Fruit fly (Drosophila melanogaster): Measurements from ENCODE around the gene HINT1.

dm6 chr2L:2744852-2745251 is 25.1 kb upstream of the HINT1 start, which contains the start of the genes CG9961 and Cwc25:
- TF ChIP-seq EcR (GFP tag; optimal IDR thresholded peaks at IDR 0.05) (no peak), CG34367 (tag; optimal IDR thresholded peaks at IDR 0.05) (no peak)
